Fruit fly (Drosophila melanogaster) whole organism, pupa: ENCODE measurements around the gene CG31688.

Source experiments
- CG10348 ChIP-seq: fragments of 200-800 bp; sonication (Bioruptor generic); IDR thresholded peaks from 2 replicates; pipeline ENCODE4 v1.3.6; 2022; ENCODE audit warnings: missing biosample characterization, missing genetic modification characterization
- CG12605 ChIP-seq: fragments of 200-800 bp; sonication (Bioruptor generic); IDR thresholded peaks from 2 replicates; pipeline ENCODE4 v1.3.6; 2022; ENCODE audit warnings: missing biosample characterization, missing genetic modification characterization
- CG13204 ChIP-seq: fragments of 200-800 bp; sonication (Bioruptor generic); optimal IDR thresholded peaks from 2 replicates; lab custom pipeline; 2018; ENCODE audit warnings: missing biosample characterization, mild to moderate bottlenecking, missing genetic modification characterization, moderate library complexity
- CG14655 ChIP-seq: fragments of 200-800 bp; sonication (Bioruptor generic); optimal IDR thresholded peaks from 3 replicates; lab custom pipeline; 2017; ENCODE audit warnings: mild to moderate bottlenecking, missing biosample characterization, missing genetic modification reagents, missing genetic modification characterization
- CG15710 ChIP-seq: fragments of 200-800 bp; sonication (Bioruptor generic); optimal IDR thresholded peaks from 2 replicates; lab custom pipeline; 2018; ENCODE audit warnings: missing biosample characterization, mild to moderate bottlenecking, missing genetic modification characterization, moderate library complexity
- CG17806 ChIP-seq: fragments of 200-800 bp; sonication (Bioruptor generic); optimal IDR thresholded peaks from 2 replicates; lab custom pipeline; 2018; ENCODE audit warnings: missing biosample characterization, mild to moderate bottlenecking, missing genetic modification characterization, moderate library complexity
- CG32121 ChIP-seq: fragments of 200-800 bp; sonication (Bioruptor generic); IDR thresholded peaks from 2 replicates; pipeline ENCODE4 v1.3.6; 2022; ENCODE audit warnings: missing biosample characterization, missing genetic modification characterization
- CG34367 ChIP-seq: fragments of 200-800 bp; sonication (Bioruptor generic); optimal IDR thresholded peaks from 2 replicates; lab custom pipeline; 2018; ENCODE audit warnings: missing biosample characterization, mild to moderate bottlenecking, missing genetic modification characterization
- CG4496 ChIP-seq: fragments of 200-800 bp; sonication (Bioruptor generic); IDR thresholded peaks from 3 replicates; pipeline ENCODE4 v1.3.6; 2022; ENCODE audit warnings: missing biosample characterization, missing genetic modification characterization
- CG8159 ChIP-seq: fragments of 200-800 bp; sonication (Bioruptor generic); optimal IDR thresholded peaks from 3 replicates; lab custom pipeline; 2018; ENCODE audit warnings: missing biosample characterization, mild to moderate bottlenecking, missing genetic modification characterization, moderate library complexity
- CG8301 ChIP-seq: fragments of 200-800 bp; sonication (Bioruptor generic); optimal IDR thresholded peaks from 2 replicates; lab custom pipeline; 2018; ENCODE audit warnings: missing biosample characterization, mild to moderate bottlenecking, missing genetic modification characterization
- CG9948 ChIP-seq: fragments of 200-800 bp; sonication (Bioruptor generic); optimal IDR thresholded peaks from 2 replicates; lab custom pipeline; 2018; ENCODE audit warnings: missing biosample characterization, mild to moderate bottlenecking, missing genetic modification characterization, moderate library complexity
- D1 ChIP-seq: fragments of 200-800 bp; sonication (Bioruptor generic); optimal IDR thresholded peaks from 2 replicates; lab custom pipeline; 2018; ENCODE audit warnings: missing biosample characterization, mild to moderate bottlenecking, missing genetic modification characterization, moderate library complexity
- EcR ChIP-seq: fragments of 200-800 bp; sonication (Bioruptor generic); optimal IDR thresholded peaks from 3 replicates; lab custom pipeline; 2019; ENCODE audit warnings: missing biosample characterization, missing genetic modification characterization, mild to moderate bottlenecking, moderate library complexity, missing genetic modification reagents
- Ets98B ChIP-seq: fragments of 200-800 bp; sonication (Bioruptor generic); IDR thresholded peaks from 2 replicates; pipeline ENCODE4 v1.3.6; 2022; ENCODE audit warnings: missing biosample characterization, missing genetic modification characterization
- Pif1A ChIP-seq: fragments of 200-800 bp; sonication (Bioruptor generic); optimal IDR thresholded peaks from 3 replicates; lab custom pipeline; 2016; ENCODE audit warnings: missing biosample characterization, missing genetic modification characterization
- Pif1B ChIP-seq: fragments of 200-800 bp; sonication (Bioruptor generic); optimal IDR thresholded peaks from 3 replicates; lab custom pipeline; 2016; ENCODE audit warnings: missing biosample characterization, missing genetic modification characterization
- Snoo ChIP-seq: fragments of 200-800 bp; sonication (Bioruptor generic); optimal IDR thresholded peaks from 3 replicates; lab custom pipeline; 2017; ENCODE audit warnings: missing biosample characterization, mild to moderate bottlenecking, missing genetic modification characterization, inconsistent platforms
- fd96Ca ChIP-seq: fragments of 200-800 bp; sonication (Bioruptor generic); IDR thresholded peaks from 3 replicates; pipeline ENCODE4 v1.3.6; 2022; ENCODE audit warnings: missing biosample characterization, missing genetic modification characterization
- gl ChIP-seq: fragments of 200-800 bp; sonication (Bioruptor generic); optimal IDR thresholded peaks from 2 replicates; lab custom pipeline; 2018; ENCODE audit warnings: missing biosample characterization, mild to moderate bottlenecking, missing genetic modification characterization
- rn ChIP-seq: fragments of 200-800 bp; sonication (Bioruptor generic); IDR thresholded peaks from 2 replicates; pipeline ENCODE4 v1.3.6; 2022; ENCODE audit warnings: missing biosample characterization, missing genetic modification characterization

Gene CG31688

dm6 chr2L:20399239-20399638 is 26.8 kb upstream of the CG31688 start:
- TF ChIP-seq EcR (GFP tag; lab: Kevin White, UChicago) (no peak), fd96Ca (GFP tag; lab: Robert Waterston, UW) (0 out of 3 replicates have a peak, but pooled peaks have one; percentile 18), rn (GFP tag; lab: Robert Waterston, UW) (no peak), CG10348 (GFP tag; lab: Robert Waterston, UW) (no peak), CG4496 (peak; percentile 48; the same call in 1 of the 3 replicates)

DNA sequence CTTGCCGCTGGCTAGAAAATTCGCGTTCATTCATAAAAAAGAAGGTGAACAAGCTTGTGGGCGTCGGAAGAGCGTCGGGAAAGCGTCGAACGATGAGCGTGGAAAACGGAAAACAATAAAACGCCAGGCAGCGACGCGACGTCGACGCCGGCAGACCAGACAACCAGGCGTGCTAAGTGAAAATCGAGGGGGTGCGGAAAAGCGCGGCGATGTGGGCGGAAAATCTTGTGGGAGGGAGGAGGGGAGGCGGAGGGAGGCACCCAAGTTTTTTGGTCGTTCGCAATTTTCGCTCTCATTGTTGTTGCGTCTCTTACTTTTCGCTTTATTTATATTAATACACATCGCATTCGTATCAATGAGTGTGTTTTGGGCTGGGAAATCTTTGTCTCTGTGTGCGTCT is 25.1 kb upstream of the CG31688 start:
- no peak for TF ChIP-seq CG8159 (tag; lab: Kevin White, UChicago)
- TF ChIP-seq Pif1A (GFP tag; lab: Kevin White, UChicago): no peak
- TF ChIP-seq gl (tag; lab: Kevin White, UChicago): no peak
- TF ChIP-seq Snoo (tag; lab: Kevin White, UChicago): no peak
- peak; percentile 47; the same call in 1 of the 2 replicates for TF ChIP-seq CG32121 (GFP tag; lab: Robert Waterston, UW)
- TF ChIP-seq Ets98B: 0 out of 2 replicates have a peak, but pooled peaks have one; percentile 16
- TF ChIP-seq CG13204 (GFP tag; lab: Kevin White, UChicago): no peak

- TF ChIP-seq Ets98B (0 out of 2 replicates have a peak, but pooled peaks have one; percentile 2), CG14655 (peak; percentile 53), fd96Ca (GFP tag; lab: Robert Waterston, UW) (no peak), gl (tag; lab: Kevin White, UChicago) (no peak), rn (GFP tag; lab: Robert Waterston, UW) (no peak), CG4496 (no peak), Snoo (tag; lab: Kevin White, UChicago) (no peak), CG8159 (tag; lab: Kevin White, UChicago) (no peak), CG32121 (GFP tag; lab: Robert Waterston, UW) (no peak), CG34367 (tag; lab: Kevin White, UChicago) (no peak), D1 (no peak), EcR (GFP tag; lab: Kevin White, UChicago) (no peak), CG8301 (tag; lab: Kevin White, UChicago) (peak; percentile 6), CG13204 (GFP tag; lab: Kevin White, UChicago) (no peak), CG17806 (tag; lab: Kevin White, UChicago) (no peak)
Measured at dm6 chr2L:20401408-20401807, 24.6 kb upstream of the CG31688 start.

dm6 chr2L:20413826-20414225 is 12.2 kb upstream of the CG31688 start:
- TF ChIP-seq CG8301 (tag; lab: Kevin White, UChicago) (no peak), CG32121 (GFP tag; lab: Robert Waterston, UW) (no peak), Ets98B (no peak), CG15710 (no peak), CG9948 (tag; lab: Kevin White, UChicago) (no peak), CG14655 (no peak), gl (tag; lab: Kevin White, UChicago) (no peak), Pif1A (GFP tag; lab: Kevin White, UChicago) (no peak), CG34367 (tag; lab: Kevin White, UChicago) (no peak), CG13204 (GFP tag; lab: Kevin White, UChicago) (no peak), rn (GFP tag; lab: Robert Waterston, UW) (no peak), CG10348 (GFP tag; lab: Robert Waterston, UW) (no peak), Snoo (tag; lab: Kevin White, UChicago) (no peak), CG17806 (tag; lab: Kevin White, UChicago) (no peak), EcR (GFP tag; lab: Kevin White, UChicago) (no peak), CG12605 (GFP tag; lab: Robert Waterston, UW) (no peak), D1 (no peak), CG8159 (tag; lab: Kevin White, UChicago) (no peak), CG4496 (no peak)
- TF ChIP-seq, all 21 proteins: peak for 0

DNA sequence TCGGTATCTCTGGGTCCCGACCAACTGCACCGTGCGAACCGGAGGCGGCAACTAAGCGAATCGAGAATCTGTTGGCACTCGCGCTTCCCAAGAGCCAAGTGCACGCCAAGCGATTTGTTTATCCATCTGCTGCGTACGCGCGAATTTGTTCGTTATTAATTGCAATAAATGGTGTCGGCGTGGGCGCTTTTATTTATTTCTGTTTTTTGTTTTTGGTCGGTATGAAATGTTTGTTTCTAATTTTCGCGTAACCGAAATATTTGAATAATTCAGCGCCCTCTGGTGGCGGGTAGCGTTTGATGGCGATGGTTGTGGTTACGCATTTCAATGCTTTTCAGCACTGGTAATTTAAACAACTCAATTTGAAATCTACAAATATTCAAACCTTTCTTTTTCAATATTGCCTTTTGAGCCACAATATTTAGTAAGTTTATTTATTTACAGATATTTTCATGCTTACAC is 11.2 kb upstream of the CG31688 start, which contains the start of gene CG10947:
Gene CG10947 (minus strand): TSS at position 51 of the 462 bp plus-strand sequence.
- no peak for TF ChIP-seq rn (GFP tag; lab: Robert Waterston, UW)
- peak; percentile 9 for TF ChIP-seq CG8301 (tag; lab: Kevin White, UChicago)
- TF ChIP-seq CG15710: peak; percentile 16
- no peak for TF ChIP-seq CG10348 (GFP tag; lab: Robert Waterston, UW)
- peak; percentile 38 for TF ChIP-seq Snoo (tag; lab: Kevin White, UChicago)
- TF ChIP-seq Ets98B: 0 out of 2 replicates have a peak, but pooled peaks have one; percentile 16
- TF ChIP-seq CG9948 (tag; lab: Kevin White, UChicago): no peak
- TF ChIP-seq CG4496: peak; percentile 68
- no peak for TF ChIP-seq Pif1B
- TF ChIP-seq Pif1A (GFP tag; lab: Kevin White, UChicago): peak; percentile 6

DNA sequence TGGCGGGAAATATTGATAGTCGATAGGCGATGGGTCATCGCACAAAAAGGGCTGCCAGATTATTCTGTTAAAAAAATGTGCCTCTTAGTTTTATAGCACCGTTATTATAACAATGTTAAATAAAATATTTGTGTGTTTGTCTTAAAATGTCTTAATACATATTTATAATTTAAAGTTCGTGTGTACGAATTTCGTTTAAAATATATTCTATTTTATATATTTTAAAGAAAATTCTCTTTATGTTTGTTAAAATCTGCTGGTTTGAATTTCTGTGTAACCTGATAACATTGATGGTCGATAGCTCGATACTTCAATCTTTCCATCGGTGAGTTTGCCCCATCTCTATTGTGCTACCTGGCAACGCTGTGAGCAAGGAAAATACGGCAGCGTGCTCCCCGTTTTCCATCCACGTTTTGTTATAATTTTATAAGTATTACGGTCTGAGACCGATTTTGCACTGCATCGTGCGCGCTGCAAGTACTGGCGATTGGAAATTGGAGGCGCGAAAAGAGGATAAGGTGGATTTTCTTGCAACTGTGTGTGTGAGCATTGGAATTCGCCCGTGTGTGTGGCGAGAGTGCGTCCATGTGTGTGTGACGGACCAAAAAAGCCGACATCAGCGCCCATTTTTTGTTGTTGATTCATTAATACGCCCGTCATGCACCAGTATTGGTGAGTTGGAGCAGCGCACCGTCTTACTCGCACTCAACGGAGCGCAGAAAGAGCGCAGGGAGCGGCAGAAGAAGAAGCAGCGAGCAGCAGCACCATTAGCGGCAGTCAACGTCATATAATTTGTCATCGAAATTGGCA is 9.0 kb upstream of the CG31688 start, which contains the start of the genes CG10949 and Arpc2:
Gene CG10949 (minus strand): TSS at position 165 of the 810 bp plus-strand sequence.
Gene Arpc2 (plus strand): TSS at position 304 of the 810 bp plus-strand sequence.
- TF ChIP-seq CG4496 (peak; percentile 37; the same call in 1 of the 3 replicates), CG14655 (no peak), CG8301 (tag; lab: Kevin White, UChicago) (peak; percentile 33), Ets98B (peak; percentile 18; the same call in 1 of the 2 replicates), CG15710 (peak; percentile 56), CG8159 (tag; lab: Kevin White, UChicago) (peak; percentile 56), EcR (GFP tag; lab: Kevin White, UChicago) (peak; percentile 39), fd96Ca (GFP tag; lab: Robert Waterston, UW) (no peak), gl (tag; lab: Kevin White, UChicago) (no peak), CG9948 (tag; lab: Kevin White, UChicago) (peak; percentile 51), CG13204 (GFP tag; lab: Kevin White, UChicago) (peak; percentile 76), CG12605 (GFP tag; lab: Robert Waterston, UW) (0 out of 2 replicates have a peak, but pooled peaks have one; percentile 14), Snoo (tag; lab: Kevin White, UChicago) (peak; percentile 26), CG10348 (GFP tag; lab: Robert Waterston, UW) (no peak), CG32121 (GFP tag; lab: Robert Waterston, UW) (peak; percentile 32), CG17806 (tag; lab: Kevin White, UChicago) (peak; percentile 48), D1 (no peak), rn (GFP tag; lab: Robert Waterston, UW) (0 out of 2 replicates have a peak, but pooled peaks have one; percentile 14)
